Worm (Caenorhabditis elegans): ENCODE results near the gene dmsr-6.

Gene dmsr-6

ce11 chrII:14437116-14437515 lies 18.3 kb upstream of the dmsr-6 start:
- no peak for TF ChIP-seq pes-1 (GFP tag; IDR thresholded peaks at IDR 0.05)
- no peak for TF ChIP-seq hmbx-1 (tag; optimal IDR thresholded peaks at IDR 0.05)
- TF ChIP-seq tbx-11 (GFP tag; IDR thresholded peaks at IDR 0.05): no peak
- TF ChIP-seq F13C5.2 (tag; optimal IDR thresholded peaks at IDR 0.05): no peak
- peak; percentile 93 for TF ChIP-seq ceh-36 (tag; optimal IDR thresholded peaks at IDR 0.05)
- no peak for TF ChIP-seq ama-1 (optimal IDR thresholded peaks at IDR 0.05)
- no peak for TF ChIP-seq sea-1 (GFP tag; conservative IDR thresholded peaks at IDR 0.05)

ce11 chrII:14437922-14438458 lies 17.4 kb upstream of the dmsr-6 start, which contains the start of gene K04B12.2:
K04B12.2 (minus strand) TSS chrII:14437972.
- TF ChIP-seq B0310.2 (tag; optimal IDR thresholded peaks at IDR 0.05): no peak
- no peak for TF ChIP-seq pes-1 (GFP tag; IDR thresholded peaks at IDR 0.05)
- peak; percentile 59 for TF ChIP-seq hmg-4 (GFP tag; optimal IDR thresholded peaks at IDR 0.05)
- TF ChIP-seq flt-1 (GFP tag; IDR thresholded peaks at IDR 0.05): no peak
- no peak for TF ChIP-seq tbx-11 (GFP tag; IDR thresholded peaks at IDR 0.05)
- no peak for TF ChIP-seq tbx-37 (GFP tag; conservative IDR thresholded peaks at IDR 0.05)
- no peak for TF ChIP-seq hmbx-1 (tag; optimal IDR thresholded peaks at IDR 0.05)
- no peak for TF ChIP-seq ceh-13 (GFP tag; optimal IDR thresholded peaks at IDR 0.05)
- TF ChIP-seq aly-1 (tag; optimal IDR thresholded peaks at IDR 0.05): no peak
- TF ChIP-seq F13C5.2 (tag; optimal IDR thresholded peaks at IDR 0.05): peak; percentile 60
- TF ChIP-seq scrt-1 (GFP tag; IDR thresholded peaks at IDR 0.05): no peak
- 0 out of 2 replicates have a peak, but pooled peaks have one; percentile 17 for TF ChIP-seq sea-1 (GFP tag; conservative IDR thresholded peaks at IDR 0.05)
- TF ChIP-seq ets-7 (tag; optimal IDR thresholded peaks at IDR 0.05): no peak
- no peak for TF ChIP-seq ceh-36 (tag; optimal IDR thresholded peaks at IDR 0.05)
- TF ChIP-seq ama-1 (optimal IDR thresholded peaks at IDR 0.05): no peak
- no peak for TF ChIP-seq hnd-1 (tag; optimal IDR thresholded peaks at IDR 0.05)
- no peak for TF ChIP-seq tra-4 (tag; optimal IDR thresholded peaks at IDR 0.05)

ce11 chrII:14441144-14441543 lies 14.3 kb upstream of the dmsr-6 start, which contains the start of gene smg-8:
smg-8 (plus strand) TSS chrII:14441409.
- peak; percentile 37 for TF ChIP-seq F13C5.2 (tag; optimal IDR thresholded peaks at IDR 0.05)
- no peak for TF ChIP-seq tra-4 (tag; optimal IDR thresholded peaks at IDR 0.05)
- TF ChIP-seq scrt-1 (GFP tag; IDR thresholded peaks at IDR 0.05): no peak

- no peak for TF ChIP-seq pes-1 (GFP tag; IDR thresholded peaks at IDR 0.05)
- TF ChIP-seq sea-1 (GFP tag; conservative IDR thresholded peaks at IDR 0.05): no peak
- no peak for TF ChIP-seq scrt-1 (GFP tag; IDR thresholded peaks at IDR 0.05)
- TF ChIP-seq ceh-36 (tag; optimal IDR thresholded peaks at IDR 0.05): no peak
- TF ChIP-seq tbx-11 (GFP tag; IDR thresholded peaks at IDR 0.05): no peak
- no peak for TF ChIP-seq flt-1 (GFP tag; IDR thresholded peaks at IDR 0.05)
- no peak for TF ChIP-seq F13C5.2 (tag; optimal IDR thresholded peaks at IDR 0.05)
- no peak for TF ChIP-seq hmg-4 (GFP tag; optimal IDR thresholded peaks at IDR 0.05)
- TF ChIP-seq ceh-13 (GFP tag; optimal IDR thresholded peaks at IDR 0.05): no peak
- TF ChIP-seq ama-1 (optimal IDR thresholded peaks at IDR 0.05): no peak
- TF ChIP-seq tbx-37 (GFP tag; conservative IDR thresholded peaks at IDR 0.05): no peak
- TF ChIP-seq hmbx-1 (tag; optimal IDR thresholded peaks at IDR 0.05): no peak
- no peak for TF ChIP-seq hnd-1 (tag; optimal IDR thresholded peaks at IDR 0.05)
- TF ChIP-seq B0310.2 (tag; optimal IDR thresholded peaks at IDR 0.05): no peak
- TF ChIP-seq ets-7 (tag; optimal IDR thresholded peaks at IDR 0.05): no peak
- no peak for TF ChIP-seq aly-1 (tag; optimal IDR thresholded peaks at IDR 0.05)
Observed at ce11 chrII:14451934-14452333, 3.5 kb upstream of the dmsr-6 start.

ce11 chrII:14470020-14470419 lies 14.6 kb downstream of the dmsr-6 start:
- TF ChIP-seq sea-1 (GFP tag; conservative IDR thresholded peaks at IDR 0.05) (no peak), tra-4 (tag; optimal IDR thresholded peaks at IDR 0.05) (no peak), F13C5.2 (tag; optimal IDR thresholded peaks at IDR 0.05) (no peak), scrt-1 (GFP tag; IDR thresholded peaks at IDR 0.05) (no peak), hmbx-1 (tag; optimal IDR thresholded peaks at IDR 0.05) (no peak)

ce11 chrII:14474700-14475099 lies 19.3 kb downstream of the dmsr-6 start:
- no peak for TF ChIP-seq ets-7 (tag; optimal IDR thresholded peaks at IDR 0.05)
- TF ChIP-seq hnd-1 (tag; optimal IDR thresholded peaks at IDR 0.05): no peak
- TF ChIP-seq aly-1 (tag; optimal IDR thresholded peaks at IDR 0.05): no peak
- peak; percentile 70 for TF ChIP-seq flt-1 (GFP tag; IDR thresholded peaks at IDR 0.05)
- no peak for TF ChIP-seq tbx-11 (GFP tag; IDR thresholded peaks at IDR 0.05)
- no peak for TF ChIP-seq tra-4 (tag; optimal IDR thresholded peaks at IDR 0.05)
- no peak for TF ChIP-seq ceh-13 (GFP tag; optimal IDR thresholded peaks at IDR 0.05)
- peak; percentile 25 for TF ChIP-seq ceh-36 (tag; optimal IDR thresholded peaks at IDR 0.05)
- peak; percentile 56 for TF ChIP-seq scrt-1 (GFP tag; IDR thresholded peaks at IDR 0.05)
- TF ChIP-seq B0310.2 (tag; optimal IDR thresholded peaks at IDR 0.05): no peak
- 0 out of 2 replicates have a peak, but pooled peaks have one; percentile 25 for TF ChIP-seq tbx-37 (GFP tag; conservative IDR thresholded peaks at IDR 0.05)
- TF ChIP-seq sea-1 (GFP tag; conservative IDR thresholded peaks at IDR 0.05): 0 out of 2 replicates have a peak, but pooled peaks have one; percentile 60
- peak; percentile 73 for TF ChIP-seq pes-1 (GFP tag; IDR thresholded peaks at IDR 0.05)
- peak; percentile 0 for TF ChIP-seq hmg-4 (GFP tag; optimal IDR thresholded peaks at IDR 0.05)
- TF ChIP-seq ama-1 (optimal IDR thresholded peaks at IDR 0.05): no peak

ce11 chrII:14479583-14480245 lies 24.3 kb downstream of the dmsr-6 start, which contains the start of gene C13B4.1:
C13B4.1 (minus strand) TSS chrII:14479633.
- TF ChIP-seq flt-1 (GFP tag; IDR thresholded peaks at IDR 0.05) (no peak), tra-4 (tag; optimal IDR thresholded peaks at IDR 0.05) (no peak), aly-1 (tag; optimal IDR thresholded peaks at IDR 0.05) (no peak), pes-1 (GFP tag; IDR thresholded peaks at IDR 0.05) (no peak), hnd-1 (tag; optimal IDR thresholded peaks at IDR 0.05) (no peak), tbx-37 (GFP tag; conservative IDR thresholded peaks at IDR 0.05) (no peak), hmbx-1 (tag; optimal IDR thresholded peaks at IDR 0.05) (no peak), ceh-13 (GFP tag; optimal IDR thresholded peaks at IDR 0.05) (no peak), ama-1 (optimal IDR thresholded peaks at IDR 0.05) (no peak), ceh-36 (tag; optimal IDR thresholded peaks at IDR 0.05) (no peak), scrt-1 (GFP tag; IDR thresholded peaks at IDR 0.05) (no peak), B0310.2 (tag; optimal IDR thresholded peaks at IDR 0.05) (no peak), tbx-11 (GFP tag; IDR thresholded peaks at IDR 0.05) (no peak), hmg-4 (GFP tag; optimal IDR thresholded peaks at IDR 0.05) (no peak), sea-1 (GFP tag; conservative IDR thresholded peaks at IDR 0.05) (no peak), F13C5.2 (tag; optimal IDR thresholded peaks at IDR 0.05) (no peak), ets-7 (tag; optimal IDR thresholded peaks at IDR 0.05) (no peak)

Data from whole organism, early embryonic.